Worm (Caenorhabditis elegans): ENCODE measurements around the gene Y57G11C.52.

Y57G11C.52 gene

DNA sequence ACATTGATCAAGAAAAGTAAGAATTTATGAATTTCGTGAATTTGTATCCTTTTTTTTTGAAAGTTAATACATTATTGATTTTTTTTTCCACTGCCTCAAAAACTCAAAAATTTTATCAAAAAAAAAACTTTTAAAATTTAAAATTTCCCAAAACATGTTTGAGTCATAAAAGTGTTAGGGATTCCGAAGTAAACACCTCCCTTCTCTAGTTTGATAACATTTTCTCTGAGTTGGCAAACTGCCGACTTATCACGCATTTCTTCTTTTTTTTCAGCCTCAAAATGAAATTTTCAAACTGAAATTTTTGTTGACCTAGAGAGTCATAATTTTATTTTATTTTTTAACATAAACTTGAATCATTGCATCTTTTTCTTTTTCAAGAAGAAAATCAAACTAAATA, 37.1 kb downstream of the Y57G11C.52 start:
- TF ChIP-seq lsy-2 (tag; optimal IDR thresholded peaks at IDR 0.05) = no peak
- no peak for TF ChIP-seq ztf-1 (GFP tag; conservative IDR thresholded peaks at IDR 0.05)
- TF ChIP-seq alr-1 (tag; optimal IDR thresholded peaks at IDR 0.05) = no peak
- TF ChIP-seq sma-3 (GFP tag; optimal IDR thresholded peaks at IDR 0.05) = no peak
- TF ChIP-seq ztf-11 (tag; optimal IDR thresholded peaks at IDR 0.05) = no peak
- TF ChIP-seq ama-1 (optimal IDR thresholded peaks at IDR 0.05) = no peak
- no peak for TF ChIP-seq fos-1 (tag; optimal IDR thresholded peaks at IDR 0.05)
- TF ChIP-seq mab-5 (tag; optimal IDR thresholded peaks at IDR 0.05) = no peak
- TF ChIP-seq nhr-6 (tag; optimal IDR thresholded peaks at IDR 0.05) = no peak
- no peak for TF ChIP-seq egl-27 (tag; optimal IDR thresholded peaks at IDR 0.05)
- TF ChIP-seq crh-2 (tag; optimal IDR thresholded peaks at IDR 0.05) = no peak
- TF ChIP-seq elt-3 (tag; optimal IDR thresholded peaks at IDR 0.05) = no peak
- TF ChIP-seq ztf-4 (tag; optimal IDR thresholded peaks at IDR 0.05) = no peak
- no peak for TF ChIP-seq lin-39 (tag; optimal IDR thresholded peaks at IDR 0.05)
- TF ChIP-seq elt-1 (tag; optimal IDR thresholded peaks at IDR 0.05) = no peak
- no peak for TF ChIP-seq sem-4 (tag; optimal IDR thresholded peaks at IDR 0.05)

DNA sequence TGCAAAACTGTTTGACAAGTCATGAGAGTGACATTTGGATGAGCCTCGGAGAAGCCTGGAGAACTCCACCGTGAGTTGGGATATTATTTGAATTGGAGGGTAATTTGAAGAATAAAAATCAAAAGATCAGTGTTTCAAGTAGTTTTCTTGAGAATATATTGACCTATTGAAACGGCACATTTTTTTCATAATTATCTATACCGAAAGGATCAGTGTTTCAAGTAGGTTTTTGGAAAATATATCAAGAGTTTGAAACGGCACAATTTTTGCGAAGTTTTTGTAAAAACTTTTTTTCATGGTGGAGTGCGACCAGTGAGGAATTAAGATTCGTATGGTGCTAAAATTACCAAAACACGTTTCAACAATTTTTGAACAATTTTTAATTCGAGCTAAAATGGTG, 38.2 kb downstream of the Y57G11C.52 start:
- TF ChIP-seq aly-2 (tag; optimal IDR thresholded peaks at IDR 0.05) = no peak
- no peak for TF ChIP-seq nhr-12 (tag; optimal IDR thresholded peaks at IDR 0.05)
- no peak for TF ChIP-seq nhr-129 (tag; optimal IDR thresholded peaks at IDR 0.05)

DNA sequence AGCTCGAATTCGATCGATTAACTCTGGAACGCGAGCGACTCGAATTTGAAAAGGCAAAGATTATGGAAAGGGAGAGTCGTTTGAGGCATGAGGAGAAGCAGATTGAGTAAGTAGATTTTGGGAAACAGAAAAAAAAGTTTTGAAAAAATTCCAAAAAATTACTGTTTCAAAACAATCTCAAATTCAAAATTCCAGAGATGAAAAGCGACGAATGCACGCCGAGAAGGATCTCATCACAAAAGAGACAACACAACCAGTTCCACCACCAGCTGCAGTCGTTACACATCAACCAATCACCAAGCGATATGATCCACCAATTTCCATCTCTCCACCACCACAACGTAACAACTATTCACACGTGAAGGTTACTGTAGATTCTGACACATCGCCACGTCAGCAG, 40.5 kb downstream of the Y57G11C.52 start:
- TF ChIP-seq sma-9 (GFP tag; optimal IDR thresholded peaks at IDR 0.05) (no peak), sma-9 (tag; optimal IDR thresholded peaks at IDR 0.05) (no peak), peb-1 (tag; optimal IDR thresholded peaks at IDR 0.05) (no peak), sem-4 (tag; optimal IDR thresholded peaks at IDR 0.05) (no peak), elt-3 (tag; optimal IDR thresholded peaks at IDR 0.05) (no peak), nhr-10 (tag; optimal IDR thresholded peaks at IDR 0.05) (no peak), alr-1 (tag; optimal IDR thresholded peaks at IDR 0.05) (no peak), nhr-23 (tag; optimal IDR thresholded peaks at IDR 0.05) (no peak), dmd-4 (tag; optimal IDR thresholded peaks at IDR 0.05) (no peak), nhr-129 (tag; optimal IDR thresholded peaks at IDR 0.05) (no peak), unc-39 (tag; optimal IDR thresholded peaks at IDR 0.05) (no peak), crh-2 (tag; optimal IDR thresholded peaks at IDR 0.05) (no peak)

DNA sequence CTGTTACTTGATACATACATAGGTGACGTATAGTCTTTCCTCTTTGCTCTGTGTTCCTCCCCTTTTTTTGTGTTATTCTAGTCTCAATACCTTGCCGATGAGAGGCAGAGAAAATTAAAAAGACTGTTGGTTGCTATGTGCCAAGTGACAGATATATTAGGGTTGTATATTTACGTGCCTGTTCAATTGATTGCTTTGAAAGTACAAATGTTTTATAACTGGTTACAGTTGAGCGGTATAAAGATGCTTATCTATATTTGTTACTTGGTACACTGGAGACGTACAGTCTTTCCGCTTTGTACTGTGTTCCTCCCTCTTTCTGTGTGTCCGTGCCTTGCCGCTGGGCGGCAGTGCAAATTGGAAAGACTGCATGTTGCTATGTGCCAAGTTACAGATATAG, 49.4 kb downstream of the Y57G11C.52 start:
- TF ChIP-seq ceh-16 (tag; optimal IDR thresholded peaks at IDR 0.05) (peak; percentile 17), lsy-2 (tag; optimal IDR thresholded peaks at IDR 0.05) (no peak), unc-55 (GFP tag; optimal IDR thresholded peaks at IDR 0.05) (no peak), C34F6.9 (tag; optimal IDR thresholded peaks at IDR 0.05) (no peak), mdl-1 (tag; optimal IDR thresholded peaks at IDR 0.05) (no peak)

All from whole organism, L2 larva.